Fruit fly (Drosophila melanogaster) whole organism, adult: ENCODE results near the gene CG3368.

Experiments used
- CG1620 ChIP-seq: fragments of 200-800 bp; sonication (Bioruptor generic); optimal IDR thresholded peaks from 2 replicates; lab custom pipeline; 2016; ENCODE audit warnings: missing biosample characterization, missing genetic modification characterization
- CG7045 ChIP-seq: fragments of 200-800 bp; sonication (Bioruptor generic); optimal IDR thresholded peaks from 2 replicates; lab custom pipeline; 2017; ENCODE audit warnings: missing biosample characterization, mild to moderate bottlenecking, missing genetic modification characterization
- Clk ChIP-seq: fragments of 200-800 bp; sonication (Bioruptor generic); optimal IDR thresholded peaks from 2 replicates; lab custom pipeline; 2017; ENCODE audit warnings: missing biosample characterization, missing genetic modification characterization
- cic ChIP-seq: fragments of 200-800 bp; sonication (Bioruptor generic); optimal IDR thresholded peaks from 2 replicates; lab custom pipeline; 2017; ENCODE audit warnings: missing biosample characterization, mild to moderate bottlenecking, missing genetic modification characterization, moderate library complexity
- cnc ChIP-seq, 2 experiments: fragments of >200 bp; optimal IDR thresholded peaks; 2 replicates each; lab custom pipeline; 2017

DNA sequence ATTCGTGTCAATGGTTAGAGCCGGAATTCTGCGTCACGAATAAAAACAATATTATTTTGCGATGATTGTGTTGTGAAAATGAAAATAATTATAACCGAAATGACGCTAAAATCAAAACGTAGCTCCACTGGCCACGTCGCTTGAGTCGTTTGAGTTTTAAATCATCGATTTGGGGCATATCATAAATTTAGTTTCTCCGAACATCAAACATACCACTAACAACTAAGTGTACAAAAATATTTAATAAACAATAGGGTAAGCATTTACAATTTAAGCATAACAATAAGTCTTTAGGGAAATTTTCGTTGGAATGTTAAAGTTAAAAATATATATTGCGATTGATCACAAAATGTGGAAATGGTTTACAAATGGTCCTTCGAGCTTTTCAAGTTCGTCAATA, 32.7 kb upstream of the CG3368 start, which contains the start of the genes TTLL6B and TfIIA-L:
- TF ChIP-seq CG1620 = no peak
- no peak for TF ChIP-seq cic (GFP tag; lab: Kevin White, UChicago)
- no peak for TF ChIP-seq cnc (optimal IDR thresholded peaks at IDR 0.05; lab: Kevin White, UChicago)
- TF ChIP-seq CG7045 (GFP tag; lab: Kevin White, UChicago) = no peak
- no peak for TF ChIP-seq Clk
